Worm (Caenorhabditis elegans) whole organism, young adult: ENCODE measurements around the gene nifk-1.

ENCODE experiments used
- B0035.1 ChIP-seq: sonication (generic microtip); optimal IDR thresholded peaks from 2 replicates; lab custom pipeline; 2016; ENCODE audit warnings: missing genetic modification characterization, mild to moderate bottlenecking, missing compliant biosample characterization, missing genotype, missing genetic modification reagents
- B0261.1 ChIP-seq: sonication (generic microtip); optimal IDR thresholded peaks from 2 replicates; lab custom pipeline; 2016; ENCODE audit warnings: mild to moderate bottlenecking, missing genetic modification characterization, moderate library complexity, missing compliant biosample characterization
- C17E4.6 ChIP-seq: fragments of 200-800 bp; sonication (Bioruptor generic); IDR thresholded peaks from 2 replicates; pipeline ENCODE4 v1.3.6; 2022; ENCODE audit warnings: missing genetic modification reagents, missing genetic modification characterization, missing compliant biosample characterization
- D2030.7 ChIP-seq: fragments of 200-800 bp; sonication (Bioruptor generic); IDR thresholded peaks from 2 replicates; pipeline ENCODE4 v1.3.6; 2022; ENCODE audit warnings: missing genetic modification reagents, missing genetic modification characterization, missing compliant biosample characterization
- F10E7.11 ChIP-seq: sonication (generic microtip); optimal IDR thresholded peaks from 2 replicates; lab custom pipeline; 2017; ENCODE audit warnings: mild to moderate bottlenecking, missing genetic modification characterization, moderate library complexity, missing compliant biosample characterization
- F22D6.2 ChIP-seq: sonication (generic microtip); optimal IDR thresholded peaks from 2 replicates; lab custom pipeline; 2016; ENCODE audit warnings: mild to moderate bottlenecking, missing genetic modification characterization, missing compliant biosample characterization
- F23B12.7 ChIP-seq: sonication (generic microtip); optimal IDR thresholded peaks from 2 replicates; lab custom pipeline; 2017; ENCODE audit warnings: missing genetic modification characterization, mild to moderate bottlenecking, missing compliant biosample characterization, antibody characterized with exemption, moderate library complexity; ENCODE audit not compliant: insufficient read depth
- F37B4.10 ChIP-seq: fragments of 200-800 bp; sonication (Bioruptor generic); IDR thresholded peaks from 2 replicates; pipeline ENCODE4 v1.3.6; 2022; ENCODE audit warnings: missing genetic modification characterization, missing compliant biosample characterization
- F39B2.1 ChIP-seq: fragments of 200-800 bp; sonication (Bioruptor generic); IDR thresholded peaks from 2 replicates; pipeline ENCODE4 v1.3.6; 2022; ENCODE audit warnings: missing genetic modification reagents, missing genetic modification characterization, missing compliant biosample characterization
- F49E8.2 ChIP-seq: sonication (generic microtip); optimal IDR thresholded peaks from 3 replicates; lab custom pipeline; 2017; ENCODE audit warnings: missing genetic modification characterization, mild to moderate bottlenecking, missing compliant biosample characterization, antibody characterized with exemption, moderate library complexity; ENCODE audit not compliant: insufficient read depth
- T07F8.4 ChIP-seq: sonication (generic microtip); optimal IDR thresholded peaks from 2 replicates; lab custom pipeline; 2016; ENCODE audit warnings: mild to moderate bottlenecking, missing genetic modification characterization, moderate library complexity, missing compliant biosample characterization
- T26A5.8 ChIP-seq: sonication (generic microtip); optimal IDR thresholded peaks from 2 replicates; lab custom pipeline; 2016; ENCODE audit warnings: missing genetic modification characterization, missing compliant biosample characterization
- Y56A3A.18 ChIP-seq: fragments of 200-800 bp; sonication (Bioruptor generic); IDR thresholded peaks from 2 replicates; pipeline ENCODE4 v1.3.6; 2022; ENCODE audit warnings: missing genetic modification reagents, missing genetic modification characterization, missing compliant biosample characterization
- ama-1 ChIP-seq, 3 experiments: fragments of 150-350 bp in 1 of 3; sonication (generic microtip) in 2 of 3; optimal IDR thresholded peaks; 2 replicates each; lab custom pipeline; 2014 to 2018; ENCODE audit warnings: missing biosample characterization in 2 of 3, missing genetic modification characterization in 2 of 3, missing genetic modification reagents in 2 of 3
- atf-7 ChIP-seq: sonication (generic microtip); optimal IDR thresholded peaks from 2 replicates; lab custom pipeline; 2017; ENCODE audit warnings: mild to moderate bottlenecking, missing genetic modification characterization, missing compliant biosample characterization
- athp-1 ChIP-seq: sonication (generic microtip); optimal IDR thresholded peaks from 2 replicates; lab custom pipeline; 2017; ENCODE audit warnings: mild to moderate bottlenecking, missing genetic modification characterization, missing compliant biosample characterization
- attf-5 ChIP-seq: fragments of 200-800 bp; sonication (Bioruptor generic); optimal IDR thresholded peaks from 2 replicates; lab custom pipeline; 2018; ENCODE audit warnings: mild to moderate bottlenecking, missing genetic modification characterization, missing compliant biosample characterization
- bed-2 ChIP-seq: fragments of 200-800 bp; sonication (Bioruptor generic); IDR thresholded peaks from 2 replicates; pipeline ENCODE4 v1.3.6; 2022; ENCODE audit warnings: missing genetic modification reagents, missing genetic modification characterization, missing compliant biosample characterization
- ceh-27 ChIP-seq: fragments of 200-800 bp; sonication (Bioruptor generic); optimal IDR thresholded peaks from 2 replicates; lab custom pipeline; 2018; ENCODE audit warnings: mild to moderate bottlenecking, missing genetic modification characterization, moderate library complexity, missing compliant biosample characterization
- ceh-91 ChIP-seq: fragments of 200-800 bp; sonication (Bioruptor generic); IDR thresholded peaks from 2 replicates; pipeline ENCODE4 v1.3.6; 2022; ENCODE audit warnings: missing genetic modification reagents, missing genetic modification characterization, missing compliant biosample characterization
- chd-7 ChIP-seq: sonication (generic microtip); optimal IDR thresholded peaks from 2 replicates; lab custom pipeline; 2016; ENCODE audit warnings: mild to moderate bottlenecking, missing genetic modification characterization, moderate library complexity, missing compliant biosample characterization
- dox-1 ChIP-seq: fragments of 200-800 bp; sonication (Bioruptor generic); IDR thresholded peaks from 2 replicates; pipeline ENCODE4 v1.3.6; 2022; ENCODE audit warnings: missing genetic modification reagents, missing genetic modification characterization, missing compliant biosample characterization
- efl-1 ChIP-seq: fragments of 150-350 bp; optimal IDR thresholded peaks from 2 replicates; lab custom pipeline; 2014; ENCODE audit warnings: missing biosample characterization, missing genetic modification reagents, missing genetic modification characterization
- egrh-3 ChIP-seq: fragments of 200-800 bp; sonication (Bioruptor generic); IDR thresholded peaks from 2 replicates; pipeline ENCODE4 v1.3.6; 2022; ENCODE audit warnings: missing genetic modification reagents, missing genetic modification characterization, missing compliant biosample characterization
- ekl-4 ChIP-seq: fragments of 200-800 bp; sonication (Bioruptor generic); IDR thresholded peaks from 2 replicates; pipeline ENCODE4 v1.3.6; 2022; ENCODE audit warnings: missing genetic modification reagents, missing genetic modification characterization, missing compliant biosample characterization
- fkh-3 ChIP-seq: sonication (generic microtip); optimal IDR thresholded peaks from 2 replicates; lab custom pipeline; 2016; ENCODE audit warnings: mild to moderate bottlenecking, missing genetic modification characterization, missing compliant biosample characterization
- him-1 ChIP-seq: sonication (generic microtip); optimal IDR thresholded peaks from 2 replicates; lab custom pipeline; 2016; ENCODE audit warnings: missing genotype, missing genetic modification reagents, missing genetic modification characterization, missing compliant biosample characterization
- hmg-20 ChIP-seq: fragments of 200-800 bp; sonication (Bioruptor generic); IDR thresholded peaks from 2 replicates; pipeline ENCODE4 v1.3.6; 2022; ENCODE audit warnings: missing genetic modification reagents, missing genetic modification characterization, missing compliant biosample characterization
- lag-1 ChIP-seq: fragments of 200-800 bp; sonication (Bioruptor generic); IDR thresholded peaks from 2 replicates; pipeline ENCODE4 v1.3.6; 2022; ENCODE audit warnings: missing genetic modification reagents, missing genetic modification characterization, missing compliant biosample characterization
- lin-40 ChIP-seq: sonication (generic microtip); optimal IDR thresholded peaks from 2 replicates; lab custom pipeline; 2016; ENCODE audit warnings: missing genetic modification characterization, mild to moderate bottlenecking, missing compliant biosample characterization, missing genotype, missing genetic modification reagents
- lin-54 ChIP-seq: fragments of 200-800 bp; sonication (Bioruptor generic); optimal IDR thresholded peaks from 2 replicates; lab custom pipeline; 2018; ENCODE audit warnings: mild to moderate bottlenecking, missing genetic modification characterization, missing compliant biosample characterization
- lsl-1 ChIP-seq: fragments of 200-800 bp; sonication (Bioruptor generic); optimal IDR thresholded peaks from 2 replicates; lab custom pipeline; 2018; ENCODE audit warnings: mild to moderate bottlenecking, missing genetic modification characterization, moderate library complexity, missing compliant biosample characterization
- madf-10 ChIP-seq: sonication (generic microtip); optimal IDR thresholded peaks from 2 replicates; lab custom pipeline; 2016; ENCODE audit warnings: mild to moderate bottlenecking, missing genetic modification characterization, missing compliant biosample characterization
- madf-6 ChIP-seq: fragments of 200-800 bp; sonication (Bioruptor generic); IDR thresholded peaks from 2 replicates; pipeline ENCODE4 v1.3.6; 2022; ENCODE audit warnings: missing genetic modification reagents, missing genetic modification characterization, missing compliant biosample characterization
- madf-8 ChIP-seq: fragments of 200-800 bp; sonication (Bioruptor generic); conservative IDR thresholded peaks from 2 replicates; pipeline ENCODE4 v1.3.6; 2022; ENCODE audit warnings: missing genetic modification reagents, missing genetic modification characterization, missing compliant biosample characterization
- nhr-27 ChIP-seq: fragments of 200-800 bp; sonication (Bioruptor generic); optimal IDR thresholded peaks from 2 replicates; lab custom pipeline; 2018; ENCODE audit warnings: mild to moderate bottlenecking, missing genetic modification characterization, moderate library complexity, missing compliant biosample characterization
- nhr-80 ChIP-seq: sonication (generic microtip); optimal IDR thresholded peaks from 2 replicates; lab custom pipeline; 2016; ENCODE audit warnings: missing genetic modification characterization, missing compliant biosample characterization
- nhr-90 ChIP-seq: sonication (generic microtip); optimal IDR thresholded peaks from 2 replicates; lab custom pipeline; 2016; ENCODE audit warnings: missing genotype, mild to moderate bottlenecking, missing genetic modification characterization, missing compliant biosample characterization
- rpc-1 ChIP-seq, 2 experiments: fragments of 150-350 bp in 1 of 2; sonication (generic microtip) in 1 of 2; optimal IDR thresholded peaks; 2 replicates each; lab custom pipeline; 2014 to 2018; ENCODE audit warnings: missing biosample characterization in 1 of 2, missing genetic modification characterization in 1 of 2, missing genetic modification reagents in 1 of 2, missing genotype in 1 of 2
- sdz-38 ChIP-seq: sonication (generic microtip); optimal IDR thresholded peaks from 2 replicates; lab custom pipeline; 2016; ENCODE audit warnings: missing genotype, missing genetic modification characterization, missing compliant biosample characterization
- snpc-1.1 ChIP-seq: sonication (generic microtip); optimal IDR thresholded peaks from 2 replicates; lab custom pipeline; 2017; ENCODE audit warnings: missing genetic modification characterization, mild to moderate bottlenecking, missing compliant biosample characterization, antibody characterized with exemption, moderate library complexity, missing genotype, missing genetic modification reagents; ENCODE audit not compliant: insufficient read depth
- snpc-3.4 ChIP-seq: sonication (generic microtip); optimal IDR thresholded peaks from 2 replicates; lab custom pipeline; 2017; ENCODE audit warnings: missing genetic modification characterization, mild to moderate bottlenecking, missing compliant biosample characterization, antibody characterized with exemption, moderate library complexity, missing genotype, missing genetic modification reagents
- somi-1 ChIP-seq: fragments of 200-800 bp; sonication (Bioruptor generic); optimal IDR thresholded peaks from 2 replicates; lab custom pipeline; 2018; ENCODE audit warnings: mild to moderate bottlenecking, missing genetic modification characterization, missing compliant biosample characterization
- sptf-2 ChIP-seq: fragments of 200-800 bp; sonication (Bioruptor generic); optimal IDR thresholded peaks from 2 replicates; lab custom pipeline; 2018; ENCODE audit warnings: mild to moderate bottlenecking, missing genetic modification characterization, missing compliant biosample characterization
- ztf-26 ChIP-seq: sonication (generic microtip); optimal IDR thresholded peaks from 2 replicates; lab custom pipeline; 2017; ENCODE audit warnings: missing genetic modification characterization, missing compliant biosample characterization

The nifk-1 gene

ce11 chrIII:4649811-4650544 lies 43.1 kb downstream of the nifk-1 start, which contains the start of gene ppm-2 (continued):
- TF ChIP-seq lin-54 (GFP tag; lab: Kevin White, UChicago) = peak; percentile 1
- TF ChIP-seq ekl-4 = 0 out of 2 replicates have a peak, but pooled peaks have one; percentile 58
- TF ChIP-seq him-1 (tag; lab: Kevin White, UChicago) = peak; percentile 54
- peak; percentile 100 for TF ChIP-seq madf-8 (GFP tag; lab: Robert Waterston, UW)
- TF ChIP-seq F49E8.2 = peak; percentile 87
- TF ChIP-seq lag-1 = no peak
- TF ChIP-seq snpc-1.1 (tag; lab: Kevin White, UChicago) = no peak
- TF ChIP-seq atf-7 (tag; lab: Kevin White, UChicago) = peak; percentile 20
- no peak for TF ChIP-seq bed-2 (GFP tag; lab: Robert Waterston, UW)
- peak; percentile 76 for TF ChIP-seq D2030.7 (GFP tag; lab: Robert Waterston, UW)
- TF ChIP-seq F10E7.11 (tag; lab: Kevin White, UChicago) = no peak
- no peak for TF ChIP-seq C17E4.6 (GFP tag; lab: Robert Waterston, UW)
- no peak for TF ChIP-seq T26A5.8
- TF ChIP-seq ceh-91 (GFP tag; lab: Robert Waterston, UW) = peak; percentile 87
- no peak for TF ChIP-seq nhr-27 (tag; lab: Kevin White, UChicago)
- peak; percentile 99 for TF ChIP-seq lsl-1 (GFP tag; lab: Kevin White, UChicago)
- no peak for TF ChIP-seq F39B2.1
- no peak for TF ChIP-seq sdz-38 (tag; lab: Kevin White, UChicago)
- peak; percentile 100 for TF ChIP-seq madf-6 (GFP tag; lab: Robert Waterston, UW)
- no peak for TF ChIP-seq egrh-3 (GFP tag; lab: Robert Waterston, UW)
- TF ChIP-seq hmg-20 = no peak
- TF ChIP-seq ceh-27 (GFP tag; lab: Kevin White, UChicago) = no peak

- TF ChIP-seq chd-7 (tag; lab: Kevin White, UChicago) = peak; percentile 89
- no peak for TF ChIP-seq ama-1 (optimal IDR thresholded peaks at IDR 0.05; lab: Kevin White, UChicago)
- TF ChIP-seq ama-1 (GFP tag; optimal IDR thresholded peaks at IDR 0.05; lab: Kevin White, UChicago) = no peak
- peak; percentile 91 for TF ChIP-seq lin-40 (tag; lab: Kevin White, UChicago)
- peak; percentile 17 for TF ChIP-seq F23B12.7 (tag; lab: Kevin White, UChicago)
- TF ChIP-seq rpc-1 (optimal IDR thresholded peaks at IDR 0.05; lab: Kevin White, UChicago) = no peak
- TF ChIP-seq rpc-1 (tag; optimal IDR thresholded peaks at IDR 0.05; lab: Kevin White, UChicago) = no peak
- TF ChIP-seq Y56A3A.18 (GFP tag; lab: Robert Waterston, UW) = peak; percentile 57; the same call in 1 of the 2 replicates
- TF ChIP-seq athp-1 (tag; lab: Kevin White, UChicago) = peak; percentile 83
- peak; percentile 74 for TF ChIP-seq dox-1
- TF ChIP-seq efl-1 (GFP tag; lab: Kevin White, UChicago) = peak; percentile 22
- peak; percentile 99 for TF ChIP-seq nhr-80
- peak; percentile 95 for TF ChIP-seq somi-1 (GFP tag; lab: Kevin White, UChicago)
- TF ChIP-seq F22D6.2 (tag; lab: Kevin White, UChicago) = peak; percentile 86
- peak; percentile 94 for TF ChIP-seq ztf-26 (tag; lab: Kevin White, UChicago)
- TF ChIP-seq F49E8.2 = no peak
- TF ChIP-seq nhr-27 (tag; lab: Kevin White, UChicago) = peak; percentile 50
- TF ChIP-seq F37B4.10 (GFP tag; lab: Robert Waterston, UW) = 0 out of 2 replicates have a peak, but pooled peaks have one; percentile 46
- peak; percentile 98 for TF ChIP-seq attf-5 (GFP tag; lab: Kevin White, UChicago)
- TF ChIP-seq nhr-90 (tag; lab: Kevin White, UChicago) = peak; percentile 92
- TF ChIP-seq snpc-3.4 (tag; lab: Kevin White, UChicago) = no peak
- peak; percentile 90 for TF ChIP-seq ceh-27 (GFP tag; lab: Kevin White, UChicago)
- no peak for TF ChIP-seq B0261.1 (tag; lab: Kevin White, UChicago)
- TF ChIP-seq sptf-2 (GFP tag; lab: Kevin White, UChicago) = peak; percentile 22
- no peak for TF ChIP-seq fkh-3 (tag; lab: Kevin White, UChicago)
- TF ChIP-seq madf-10 (tag; lab: Kevin White, UChicago) = peak; percentile 91
- TF ChIP-seq lin-54 (GFP tag; lab: Kevin White, UChicago) = peak; percentile 81
- no peak for TF ChIP-seq T07F8.4 (tag; lab: Kevin White, UChicago)
- TF ChIP-seq T26A5.8 = no peak
- TF ChIP-seq hmg-20 = 0 out of 2 replicates have a peak, but pooled peaks have one; percentile 12
- peak; percentile 60 for TF ChIP-seq B0035.1 (tag; lab: Kevin White, UChicago)
Observed at ce11 chrIII:4649363-4649768, 43.7 kb downstream of the nifk-1 start.
